Worm (Caenorhabditis elegans): Measurements from ENCODE around the gene Y43F8B.12.

Y43F8B.12 gene

ce11 chrV:19485261-19485660 is 17.1 kb downstream of the Y43F8B.12 start, which contains the start of gene Y43F8B.28:
Gene Y43F8B.28, plus strand, starts transcription at chrV:19485319.
- TF ChIP-seq ceh-40 (GFP tag; IDR thresholded peaks at IDR 0.05) (no peak), egrh-3 (GFP tag; IDR thresholded peaks at IDR 0.05) (peak; percentile 88), zfh-2 (GFP tag; conservative IDR thresholded peaks at IDR 0.05) (peak; percentile 87), snpc-1.3 (tag; optimal IDR thresholded peaks at IDR 0.05; ENCODE audit: insufficient read depth) (no peak), nhr-120 (GFP tag; IDR thresholded peaks at IDR 0.05) (no peak), snpc-1.1 (tag; optimal IDR thresholded peaks at IDR 0.05; ENCODE audit: insufficient read depth) (no peak), egl-18 (GFP tag; IDR thresholded peaks at IDR 0.05) (no peak), lin-26 (GFP tag; IDR thresholded peaks at IDR 0.05) (0 out of 2 replicates have a peak, but pooled peaks have one; percentile 10)

ce11 chrV:19485690-19486089 is 17.5 kb downstream of the Y43F8B.12 start, which contains the start of gene Y43F8B.18:
Gene Y43F8B.18, plus strand, starts transcription at chrV:19485990.
- TF ChIP-seq mcd-1 (GFP tag; IDR thresholded peaks at IDR 0.05) (no peak), egl-44 (GFP tag; IDR thresholded peaks at IDR 0.05) (no peak), dpff-1 (tag; optimal IDR thresholded peaks at IDR 0.05) (no peak), ztf-26 (tag; optimal IDR thresholded peaks at IDR 0.05) (no peak), bed-1 (GFP tag; IDR thresholded peaks at IDR 0.05) (no peak), ceh-40 (GFP tag; IDR thresholded peaks at IDR 0.05) (no peak), Y79H2A.3 (GFP tag; conservative IDR thresholded peaks at IDR 0.05) (no peak), ceh-100 (GFP tag; IDR thresholded peaks at IDR 0.05) (no peak), lin-35 (GFP tag; optimal IDR thresholded peaks at IDR 0.05) (no peak), unc-62 (GFP tag; optimal IDR thresholded peaks at IDR 0.05) (no peak), F33H1.4 (GFP tag; IDR thresholded peaks at IDR 0.05) (no peak)

- no peak for TF ChIP-seq F23B12.7 (tag; optimal IDR thresholded peaks at IDR 0.05; ENCODE audit: insufficient read depth)
- TF ChIP-seq madf-3 (GFP tag; IDR thresholded peaks at IDR 0.05) = no peak
- no peak for TF ChIP-seq atf-7 (tag; optimal IDR thresholded peaks at IDR 0.05)
- TF ChIP-seq rpc-1 (optimal IDR thresholded peaks at IDR 0.05) = no peak
- no peak for TF ChIP-seq rpc-1 (tag; optimal IDR thresholded peaks at IDR 0.05)
- no peak for TF ChIP-seq F55B11.4 (tag; optimal IDR thresholded peaks at IDR 0.05; ENCODE audit: borderline replicate concordance, insufficient read depth)
- no peak for TF ChIP-seq B0035.1 (tag; optimal IDR thresholded peaks at IDR 0.05)
- no peak for TF ChIP-seq madf-10 (tag; optimal IDR thresholded peaks at IDR 0.05)
- no peak for TF ChIP-seq chd-7 (tag; optimal IDR thresholded peaks at IDR 0.05)
- no peak for TF ChIP-seq rcor-1 (GFP tag; IDR thresholded peaks at IDR 0.05)
- TF ChIP-seq ztf-3 (GFP tag; optimal IDR thresholded peaks at IDR 0.05) = no peak
- TF ChIP-seq T07F8.4 (tag; optimal IDR thresholded peaks at IDR 0.05) = no peak
- no peak for TF ChIP-seq fkh-3 (tag; optimal IDR thresholded peaks at IDR 0.05)
- no peak for TF ChIP-seq athp-1 (tag; optimal IDR thresholded peaks at IDR 0.05)
- TF ChIP-seq nfya-2 (GFP tag; IDR thresholded peaks at IDR 0.05) = no peak
- TF ChIP-seq F57C9.4 (tag; optimal IDR thresholded peaks at IDR 0.05) = no peak
- no peak for TF ChIP-seq hsf-1 (GFP tag; IDR thresholded peaks at IDR 0.05)
- no peak for TF ChIP-seq lin-26 (GFP tag; IDR thresholded peaks at IDR 0.05)
- no peak for TF ChIP-seq B0261.1 (tag; optimal IDR thresholded peaks at IDR 0.05)
- TF ChIP-seq tbx-9 (tag; optimal IDR thresholded peaks at IDR 0.05; ENCODE audit: borderline replicate concordance) = no peak
These were observed 22.3 kb downstream of the Y43F8B.12 start, which contains the start of gene Y43F8B.7 for ce11 chrV:19490461-19490860. Gene Y43F8B.7, plus strand, starts transcription at chrV:19490761.
